Fruit fly (Drosophila melanogaster): Measurements from ENCODE around the gene edin.

edin gene

dm6 chr3L:17476496-17476895 is 18.2 kb upstream of the edin start:
- TF ChIP-seq Myc (optimal IDR thresholded peaks at IDR 0.05) (no peak), Sin3A (optimal IDR thresholded peaks at IDR 0.05) (no peak), ttk (optimal IDR thresholded peaks at IDR 0.05) (no peak), h (optimal IDR thresholded peaks at IDR 0.05) (no peak), psq (optimal IDR thresholded peaks at IDR 0.05) (no peak)

- TF ChIP-seq psq (optimal IDR thresholded peaks at IDR 0.05) (no peak), h (optimal IDR thresholded peaks at IDR 0.05) (no peak), insv (optimal IDR thresholded peaks at IDR 0.05) (no peak), Myc (optimal IDR thresholded peaks at IDR 0.05) (no peak), Sin3A (optimal IDR thresholded peaks at IDR 0.05) (no peak), ttk (optimal IDR thresholded peaks at IDR 0.05) (no peak)
Observed at dm6 chr3L:17478826-17479225, 15.9 kb upstream of the edin start, which contains the start of the genes CG13733 and qjt. Gene CG13733, minus strand, starts transcription at chr3L:17478926. Gene qjt, plus strand, starts transcription at chr3L:17479096.

dm6 chr3L:17485280-17485792 is 9.3 kb upstream of the edin start:
- TF ChIP-seq Myc (optimal IDR thresholded peaks at IDR 0.05) (no peak), h (optimal IDR thresholded peaks at IDR 0.05) (no peak), psq (optimal IDR thresholded peaks at IDR 0.05) (no peak), ttk (optimal IDR thresholded peaks at IDR 0.05) (no peak), Sin3A (optimal IDR thresholded peaks at IDR 0.05) (no peak), insv (optimal IDR thresholded peaks at IDR 0.05) (no peak)

- TF ChIP-seq h (optimal IDR thresholded peaks at IDR 0.05) (no peak), Myc (optimal IDR thresholded peaks at IDR 0.05) (no peak)
Observed at dm6 chr3L:17486130-17486529, 8.6 kb upstream of the edin start, which contains the start of gene CG6333. Gene CG6333, minus strand, starts transcription at chr3L:17486230.

dm6 chr3L:17486794-17487726 is 7.6 kb upstream of the edin start, which contains the start of gene Oatp74D:
Gene Oatp74D, plus strand, starts transcription at chr3L:17487118.
- TF ChIP-seq Myc (optimal IDR thresholded peaks at IDR 0.05) = no peak
- TF ChIP-seq Sin3A (optimal IDR thresholded peaks at IDR 0.05) = no peak
- TF ChIP-seq insv (optimal IDR thresholded peaks at IDR 0.05) = no peak
- TF ChIP-seq ttk (optimal IDR thresholded peaks at IDR 0.05) = no peak
- TF ChIP-seq psq (optimal IDR thresholded peaks at IDR 0.05) = no peak
- no peak for TF ChIP-seq h (optimal IDR thresholded peaks at IDR 0.05)

dm6 chr3L:17488622-17489391 is 5.9 kb upstream of the edin start:
- no peak for TF ChIP-seq psq (optimal IDR thresholded peaks at IDR 0.05)
- no peak for TF ChIP-seq Sin3A (optimal IDR thresholded peaks at IDR 0.05)
- no peak for TF ChIP-seq ttk (optimal IDR thresholded peaks at IDR 0.05)
- no peak for TF ChIP-seq Myc (optimal IDR thresholded peaks at IDR 0.05)
- TF ChIP-seq h (optimal IDR thresholded peaks at IDR 0.05) = no peak
- no peak for TF ChIP-seq insv (optimal IDR thresholded peaks at IDR 0.05)

- TF ChIP-seq psq (optimal IDR thresholded peaks at IDR 0.05) (no peak), Myc (optimal IDR thresholded peaks at IDR 0.05) (no peak), Sin3A (optimal IDR thresholded peaks at IDR 0.05) (no peak), ttk (optimal IDR thresholded peaks at IDR 0.05) (no peak)
Observed at dm6 chr3L:17491646-17492045, 3.0 kb upstream of the edin start.

dm6 chr3L:17493256-17493655 is 1.4 kb upstream of the edin start:
- TF ChIP-seq h (optimal IDR thresholded peaks at IDR 0.05) = no peak
- TF ChIP-seq psq (optimal IDR thresholded peaks at IDR 0.05) = no peak
- no peak for TF ChIP-seq Myc (optimal IDR thresholded peaks at IDR 0.05)
- TF ChIP-seq insv (optimal IDR thresholded peaks at IDR 0.05) = no peak
- no peak for TF ChIP-seq ttk (optimal IDR thresholded peaks at IDR 0.05)
- TF ChIP-seq Sin3A (optimal IDR thresholded peaks at IDR 0.05) = no peak

- no peak for TF ChIP-seq insv (optimal IDR thresholded peaks at IDR 0.05)
- TF ChIP-seq Sin3A (optimal IDR thresholded peaks at IDR 0.05) = no peak
Observed at dm6 chr3L:17493807-17494404, 774 bp upstream of the edin start.

dm6 chr3L:17495266-17495961 is 734 bp downstream of the edin start:
- TF ChIP-seq insv (optimal IDR thresholded peaks at IDR 0.05) = no peak
- no peak for TF ChIP-seq Myc (optimal IDR thresholded peaks at IDR 0.05)
- TF ChIP-seq Sin3A (optimal IDR thresholded peaks at IDR 0.05) = no peak
- no peak for TF ChIP-seq h (optimal IDR thresholded peaks at IDR 0.05)
- no peak for TF ChIP-seq psq (optimal IDR thresholded peaks at IDR 0.05)
- TF ChIP-seq ttk (optimal IDR thresholded peaks at IDR 0.05) = no peak

- TF ChIP-seq Sin3A (optimal IDR thresholded peaks at IDR 0.05) (no peak), Myc (optimal IDR thresholded peaks at IDR 0.05) (no peak), ttk (optimal IDR thresholded peaks at IDR 0.05) (no peak)
Observed at dm6 chr3L:17496012-17496411, 1.3 kb downstream of the edin start.

Measured in Kc167 (cell line).